Fruit fly (Drosophila melanogaster): Measurements from ENCODE around the gene Sdic1.

DNA sequence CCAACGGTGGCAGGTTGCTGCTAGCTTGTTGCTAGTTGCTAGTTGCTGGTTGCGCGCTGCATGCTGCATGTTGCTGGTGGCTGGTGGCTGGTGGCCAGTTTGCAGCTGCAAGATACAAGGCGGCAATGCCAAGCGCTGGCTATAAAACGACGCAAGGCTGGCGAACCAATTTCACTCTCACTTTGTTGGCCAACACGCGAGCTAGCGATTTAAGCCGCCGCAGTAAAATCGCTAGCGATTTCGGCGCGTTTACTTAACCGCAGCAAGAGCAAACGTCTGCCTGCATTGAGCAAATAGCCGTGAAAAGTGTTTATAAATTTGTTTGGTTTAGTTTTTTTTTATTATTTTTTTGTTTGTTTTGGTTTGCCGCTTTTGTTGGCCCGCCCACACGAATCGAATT, 45.0 kb downstream of the Sdic1 start, which contains the start of gene CG15322:
- no peak for TF ChIP-seq tj (GFP tag; optimal IDR thresholded peaks at IDR 0.05)
- TF ChIP-seq kay (GFP tag; ENCODE audit: borderline replicate concordance) = no peak
- TF ChIP-seq cic (GFP tag; optimal IDR thresholded peaks at IDR 0.05) = no peak
- TF ChIP-seq Crg-1 (GFP tag; optimal IDR thresholded peaks at IDR 0.05) = no peak
- TF ChIP-seq toe (GFP tag; optimal IDR thresholded peaks at IDR 0.05) = no peak
- TF ChIP-seq ovo (GFP tag; optimal IDR thresholded peaks at IDR 0.05) = no peak
- TF ChIP-seq Mnt (GFP tag; optimal IDR thresholded peaks at IDR 0.05) = no peak
- TF ChIP-seq CG1620 (GFP tag; optimal IDR thresholded peaks at IDR 0.05) = no peak
- TF ChIP-seq CG33017 (tag; optimal IDR thresholded peaks at IDR 0.05) = no peak
- no peak for TF ChIP-seq CG5204 (GFP tag; optimal IDR thresholded peaks at IDR 0.05)
- TF ChIP-seq CG7101 (tag; optimal IDR thresholded peaks at IDR 0.05) = no peak
